Fruit fly (Drosophila melanogaster): ENCODE data around the gene CG31797.

CG31797 gene

dm6 chr2L:19225984-19226914, 35.8 kb downstream of the CG31797 start:
- TF ChIP-seq CG4496 (GFP tag; IDR thresholded peaks at IDR 0.05) (peak; percentile 88), CG9948 (tag; optimal IDR thresholded peaks at IDR 0.05) (peak; percentile 93), gl (tag; optimal IDR thresholded peaks at IDR 0.05) (peak; percentile 74), Pif1A (GFP tag; optimal IDR thresholded peaks at IDR 0.05) (peak; percentile 94), Ets98B (GFP tag; IDR thresholded peaks at IDR 0.05) (peak; percentile 85), CG34367 (tag; optimal IDR thresholded peaks at IDR 0.05) (peak; percentile 91), CG32121 (GFP tag; IDR thresholded peaks at IDR 0.05) (peak; percentile 67; the same call in 1 of the 2 replicates), CG15710 (tag; optimal IDR thresholded peaks at IDR 0.05) (peak; percentile 94), CG14655 (GFP tag; optimal IDR thresholded peaks at IDR 0.05) (peak; percentile 94), CG8159 (tag; optimal IDR thresholded peaks at IDR 0.05) (peak; percentile 92), EcR (GFP tag; optimal IDR thresholded peaks at IDR 0.05) (peak; percentile 47), CG8301 (tag; optimal IDR thresholded peaks at IDR 0.05) (peak; percentile 91), fd96Ca (GFP tag; IDR thresholded peaks at IDR 0.05) (peak; percentile 91), D1 (tag; optimal IDR thresholded peaks at IDR 0.05) (peak; percentile 83), CG17806 (tag; optimal IDR thresholded peaks at IDR 0.05) (peak; percentile 93), CG12605 (GFP tag; IDR thresholded peaks at IDR 0.05) (peak; percentile 83), CG10348 (GFP tag; IDR thresholded peaks at IDR 0.05) (0 out of 2 replicates have a peak, but pooled peaks have one; percentile 34), Snoo (tag; optimal IDR thresholded peaks at IDR 0.05) (peak; percentile 80), CG13204 (GFP tag; optimal IDR thresholded peaks at IDR 0.05) (peak; percentile 65), rn (GFP tag; IDR thresholded peaks at IDR 0.05) (peak; percentile 90), Pif1B (GFP tag; optimal IDR thresholded peaks at IDR 0.05) (peak; percentile 92)

- TF ChIP-seq CG8159 (tag; optimal IDR thresholded peaks at IDR 0.05) (no peak), CG15710 (tag; optimal IDR thresholded peaks at IDR 0.05) (no peak), gl (tag; optimal IDR thresholded peaks at IDR 0.05) (no peak), Snoo (tag; optimal IDR thresholded peaks at IDR 0.05) (no peak), CG8301 (tag; optimal IDR thresholded peaks at IDR 0.05) (no peak), CG10348 (GFP tag; IDR thresholded peaks at IDR 0.05) (no peak), CG12605 (GFP tag; IDR thresholded peaks at IDR 0.05) (no peak), CG34367 (tag; optimal IDR thresholded peaks at IDR 0.05) (no peak), CG9948 (tag; optimal IDR thresholded peaks at IDR 0.05) (no peak), EcR (GFP tag; optimal IDR thresholded peaks at IDR 0.05) (no peak), D1 (tag; optimal IDR thresholded peaks at IDR 0.05) (no peak), Ets98B (GFP tag; IDR thresholded peaks at IDR 0.05) (no peak), CG32121 (GFP tag; IDR thresholded peaks at IDR 0.05) (no peak), CG17806 (tag; optimal IDR thresholded peaks at IDR 0.05) (no peak), CG4496 (GFP tag; IDR thresholded peaks at IDR 0.05) (no peak), fd96Ca (GFP tag; IDR thresholded peaks at IDR 0.05) (no peak)
Measured at dm6 chr2L:19222311-19222710, 39.7 kb downstream of the CG31797 start.

- TF ChIP-seq CG12605 (GFP tag; IDR thresholded peaks at IDR 0.05): no peak
- no peak for TF ChIP-seq CG15710 (tag; optimal IDR thresholded peaks at IDR 0.05)
- no peak for TF ChIP-seq CG10348 (GFP tag; IDR thresholded peaks at IDR 0.05)
- no peak for TF ChIP-seq Snoo (tag; optimal IDR thresholded peaks at IDR 0.05)
- TF ChIP-seq CG32121 (GFP tag; IDR thresholded peaks at IDR 0.05): no peak
- no peak for TF ChIP-seq gl (tag; optimal IDR thresholded peaks at IDR 0.05)
- no peak for TF ChIP-seq D1 (tag; optimal IDR thresholded peaks at IDR 0.05)
- no peak for TF ChIP-seq Ets98B (GFP tag; IDR thresholded peaks at IDR 0.05)
- TF ChIP-seq CG8159 (tag; optimal IDR thresholded peaks at IDR 0.05): no peak
- TF ChIP-seq CG4496 (GFP tag; IDR thresholded peaks at IDR 0.05): no peak
Measured at dm6 chr2L:19220036-19220612, 41.9 kb downstream of the CG31797 start.

- TF ChIP-seq Ets98B (GFP tag; IDR thresholded peaks at IDR 0.05) (no peak), CG9948 (tag; optimal IDR thresholded peaks at IDR 0.05) (no peak), CG10348 (GFP tag; IDR thresholded peaks at IDR 0.05) (no peak), Pif1B (GFP tag; optimal IDR thresholded peaks at IDR 0.05) (no peak), CG17806 (tag; optimal IDR thresholded peaks at IDR 0.05) (no peak), fd96Ca (GFP tag; IDR thresholded peaks at IDR 0.05) (no peak), Pif1A (GFP tag; optimal IDR thresholded peaks at IDR 0.05) (no peak), CG15710 (tag; optimal IDR thresholded peaks at IDR 0.05) (no peak), EcR (GFP tag; optimal IDR thresholded peaks at IDR 0.05) (no peak), CG8301 (tag; optimal IDR thresholded peaks at IDR 0.05) (no peak), CG8159 (tag; optimal IDR thresholded peaks at IDR 0.05) (no peak), rn (GFP tag; IDR thresholded peaks at IDR 0.05) (no peak), CG34367 (tag; optimal IDR thresholded peaks at IDR 0.05) (no peak)
Measured at dm6 chr2L:19219473-19219872, 42.6 kb downstream of the CG31797 start.

dm6 chr2L:19217933-19218332, 44.1 kb downstream of the CG31797 start:
- TF ChIP-seq D1 (tag; optimal IDR thresholded peaks at IDR 0.05): no peak
- TF ChIP-seq CG8301 (tag; optimal IDR thresholded peaks at IDR 0.05): no peak
- TF ChIP-seq rn (GFP tag; IDR thresholded peaks at IDR 0.05): no peak
- TF ChIP-seq CG15710 (tag; optimal IDR thresholded peaks at IDR 0.05): no peak
- no peak for TF ChIP-seq CG32121 (GFP tag; IDR thresholded peaks at IDR 0.05)
- no peak for TF ChIP-seq Snoo (tag; optimal IDR thresholded peaks at IDR 0.05)
- TF ChIP-seq fd96Ca (GFP tag; IDR thresholded peaks at IDR 0.05): no peak
- TF ChIP-seq EcR (GFP tag; optimal IDR thresholded peaks at IDR 0.05): no peak
- TF ChIP-seq Pif1A (GFP tag; optimal IDR thresholded peaks at IDR 0.05): no peak
- TF ChIP-seq CG8159 (tag; optimal IDR thresholded peaks at IDR 0.05): no peak
- no peak for TF ChIP-seq CG12605 (GFP tag; IDR thresholded peaks at IDR 0.05)
- TF ChIP-seq CG9948 (tag; optimal IDR thresholded peaks at IDR 0.05): no peak
- no peak for TF ChIP-seq CG10348 (GFP tag; IDR thresholded peaks at IDR 0.05)
- TF ChIP-seq Pif1B (GFP tag; optimal IDR thresholded peaks at IDR 0.05): no peak
- no peak for TF ChIP-seq CG34367 (tag; optimal IDR thresholded peaks at IDR 0.05)
- TF ChIP-seq CG4496 (GFP tag; IDR thresholded peaks at IDR 0.05): no peak
- TF ChIP-seq CG13204 (GFP tag; optimal IDR thresholded peaks at IDR 0.05): no peak
- no peak for TF ChIP-seq gl (tag; optimal IDR thresholded peaks at IDR 0.05)

Data from whole organism, pupa.